Worm (Caenorhabditis elegans) whole organism, midembryonic: Measurements from ENCODE around the gene B0513.90.

Experiments
- T22C8.4 ChIP-seq: fragments of 200-800 bp; sonication (Bioruptor generic); IDR thresholded peaks from 2 replicates; pipeline ENCODE4 v1.3.6; 2022; ENCODE audit warnings: missing genetic modification characterization, missing compliant biosample characterization
- cog-1 ChIP-seq: sonication (generic microtip); optimal IDR thresholded peaks from 2 replicates; lab custom pipeline; 2016; ENCODE audit warnings: missing genetic modification characterization, missing compliant biosample characterization
- flt-1 ChIP-seq: fragments of 200-800 bp; sonication (Bioruptor generic); IDR thresholded peaks from 2 replicates; pipeline ENCODE4 v1.3.6; 2022; ENCODE audit warnings: missing genetic modification characterization, missing compliant biosample characterization
- klf-2 ChIP-seq: fragments of 200-800 bp; sonication (Bioruptor generic); conservative IDR thresholded peaks from 2 replicates; pipeline ENCODE4 v1.3.6; 2022; ENCODE audit warnings: missing genetic modification reagents, missing genetic modification characterization, missing compliant biosample characterization
- med-1 ChIP-seq: sonication (generic microtip); optimal IDR thresholded peaks from 2 replicates; lab custom pipeline; 2017; ENCODE audit warnings: missing genetic modification characterization, mild to moderate bottlenecking, missing compliant biosample characterization, antibody characterized with exemption, missing genetic modification reagents; ENCODE audit not compliant: insufficient read depth
- ref-1 ChIP-seq: fragments of 200-800 bp; sonication (Bioruptor generic); conservative IDR thresholded peaks from 2 replicates; pipeline ENCODE4 v1.3.6; 2022; ENCODE audit warnings: missing genetic modification reagents, missing genetic modification characterization, missing compliant biosample characterization
- tab-1 ChIP-seq: fragments of 200-800 bp; sonication (Bioruptor generic); IDR thresholded peaks from 2 replicates; pipeline ENCODE4 v1.3.6; 2022; ENCODE audit warnings: missing genetic modification characterization, missing compliant biosample characterization
- ztf-23 ChIP-seq: fragments of 200-800 bp; sonication (Bioruptor generic); IDR thresholded peaks from 2 replicates; pipeline ENCODE4 v1.3.6; 2022; ENCODE audit warnings: missing genetic modification reagents, missing genetic modification characterization, missing compliant biosample characterization
- ztf-29 ChIP-seq: fragments of 200-800 bp; sonication (Bioruptor generic); IDR thresholded peaks from 2 replicates; pipeline ENCODE4 v1.3.6; 2022; ENCODE audit warnings: missing genetic modification reagents, missing genetic modification characterization, missing compliant biosample characterization

B0513.90 gene

DNA sequence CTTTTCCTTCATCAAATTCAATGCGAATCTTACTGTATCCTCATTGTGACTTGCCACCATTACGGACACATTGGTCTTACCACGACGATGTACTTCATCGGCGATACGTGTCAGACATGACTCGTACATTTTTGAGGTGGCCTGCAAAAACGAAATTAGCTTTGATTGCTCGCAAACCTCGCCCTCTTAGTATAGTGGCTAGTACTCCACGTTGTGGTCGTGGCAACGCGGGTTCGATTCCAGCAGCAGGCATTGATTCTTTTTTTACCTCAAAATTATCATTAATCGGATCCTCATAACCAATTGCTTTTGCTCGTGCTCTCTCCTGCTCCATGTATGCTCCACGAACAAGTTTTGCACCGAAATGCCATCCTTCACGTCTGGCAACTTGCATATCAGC is 3.2 kb downstream of the B0513.90 start:
- TF ChIP-seq flt-1 (GFP tag; lab: Robert Waterston, UW) (no peak), ref-1 (GFP tag; lab: Robert Waterston, UW) (no peak), klf-2 (GFP tag; lab: Robert Waterston, UW) (no peak), ztf-29 (GFP tag; lab: Robert Waterston, UW) (no peak), T22C8.4 (no peak), ztf-23 (GFP tag; lab: Robert Waterston, UW) (no peak), med-1 (GFP tag; lab: Kevin White, UChicago) (no peak), tab-1 (GFP tag; lab: Robert Waterston, UW) (no peak), cog-1 (tag; lab: Kevin White, UChicago) (no peak)

ce11 chrIV:13876565-13877153 is 9.8 kb downstream of the B0513.90 start, which contains the start of gene prdh-1:
Gene prdh-1 (minus strand): TSS chrIV:13876615.
- TF ChIP-seq T22C8.4: no peak
- no peak for TF ChIP-seq ztf-23 (GFP tag; lab: Robert Waterston, UW)
- TF ChIP-seq med-1 (GFP tag; lab: Kevin White, UChicago): no peak
- no peak for TF ChIP-seq cog-1 (tag; lab: Kevin White, UChicago)
- no peak for TF ChIP-seq ref-1 (GFP tag; lab: Robert Waterston, UW)
- TF ChIP-seq tab-1 (GFP tag; lab: Robert Waterston, UW): no peak
- no peak for TF ChIP-seq klf-2 (GFP tag; lab: Robert Waterston, UW)
- no peak for TF ChIP-seq flt-1 (GFP tag; lab: Robert Waterston, UW)
- no peak for TF ChIP-seq ztf-29 (GFP tag; lab: Robert Waterston, UW)

DNA sequence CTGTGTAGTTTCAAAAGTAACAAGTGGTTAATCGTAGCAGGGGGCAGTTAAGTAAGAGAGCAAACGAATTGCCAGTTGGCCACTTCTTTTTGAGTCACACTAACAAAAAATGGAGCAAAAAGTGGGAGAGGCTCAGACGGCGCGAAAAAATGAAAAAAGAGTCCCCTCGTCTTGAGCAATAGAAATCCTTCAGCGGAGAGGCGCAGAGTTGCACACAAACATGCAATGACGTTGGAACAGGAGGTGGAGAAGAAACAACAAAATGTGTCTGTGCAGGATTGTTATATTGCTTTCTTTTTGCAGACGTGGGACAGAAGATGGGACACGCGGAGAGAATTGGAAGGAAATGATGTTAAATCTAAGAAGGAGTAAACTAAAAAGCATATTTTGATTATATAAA is 10.9 kb downstream of the B0513.90 start:
- TF ChIP-seq ztf-23 (GFP tag; lab: Robert Waterston, UW) (no peak), klf-2 (GFP tag; lab: Robert Waterston, UW) (no peak), flt-1 (GFP tag; lab: Robert Waterston, UW) (no peak), T22C8.4 (no peak), med-1 (GFP tag; lab: Kevin White, UChicago) (no peak), ztf-29 (GFP tag; lab: Robert Waterston, UW) (no peak), cog-1 (tag; lab: Kevin White, UChicago) (no peak), tab-1 (GFP tag; lab: Robert Waterston, UW) (no peak), ref-1 (GFP tag; lab: Robert Waterston, UW) (no peak)

DNA sequence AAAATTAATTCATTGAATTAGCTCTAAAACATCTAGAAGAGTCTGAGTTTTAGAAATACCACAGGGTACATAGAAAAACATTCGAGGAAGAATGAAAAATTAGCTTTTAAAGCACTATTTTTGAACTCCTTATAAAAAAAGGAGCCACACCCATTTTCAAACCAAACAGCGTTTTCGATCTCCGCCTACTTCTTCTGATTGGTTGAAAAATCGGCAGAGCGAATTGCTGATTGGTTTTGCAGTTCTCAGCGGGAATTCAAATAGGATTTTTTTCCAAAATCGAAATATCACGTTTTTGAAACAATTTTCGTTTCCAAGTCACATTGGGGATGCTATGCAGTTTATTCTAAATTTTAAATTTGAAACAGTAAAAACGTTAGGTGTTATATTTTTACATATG is 11.3 kb downstream of the B0513.90 start:
- no peak for TF ChIP-seq ztf-29 (GFP tag; lab: Robert Waterston, UW)
- TF ChIP-seq klf-2 (GFP tag; lab: Robert Waterston, UW): no peak
- no peak for TF ChIP-seq ztf-23 (GFP tag; lab: Robert Waterston, UW)

- TF ChIP-seq ref-1 (GFP tag; lab: Robert Waterston, UW): no peak
- no peak for TF ChIP-seq ztf-23 (GFP tag; lab: Robert Waterston, UW)
- TF ChIP-seq flt-1 (GFP tag; lab: Robert Waterston, UW): no peak
- TF ChIP-seq tab-1 (GFP tag; lab: Robert Waterston, UW): no peak
Observed at ce11 chrIV:13878738-13879137, 11.9 kb downstream of the B0513.90 start.

DNA sequence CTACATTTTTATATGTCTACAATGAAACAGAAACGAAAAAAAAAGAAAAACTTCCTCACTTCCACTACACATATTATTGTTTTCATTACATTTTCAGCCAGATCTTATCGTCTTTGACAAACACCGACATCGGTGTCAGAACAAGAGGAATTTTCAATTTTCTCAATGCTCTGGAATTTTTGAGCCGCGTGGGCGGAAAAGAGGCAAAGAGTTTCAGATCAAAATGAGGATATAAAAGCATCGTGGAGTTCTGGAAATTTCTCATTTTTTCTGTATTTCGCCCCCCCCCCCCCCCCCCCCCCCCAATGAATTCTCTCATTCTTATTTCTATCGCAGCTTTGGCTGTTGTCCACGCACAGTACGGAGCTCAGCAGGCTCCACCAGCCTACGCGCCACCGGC is 13.0 kb downstream of the B0513.90 start, which contains the start of gene B0513.4:
Gene B0513.4, plus strand, starts transcription at position 301 of the 400 bp plus-strand sequence.
- TF ChIP-seq tab-1 (GFP tag; lab: Robert Waterston, UW): no peak
- no peak for TF ChIP-seq klf-2 (GFP tag; lab: Robert Waterston, UW)
- no peak for TF ChIP-seq med-1 (GFP tag; lab: Kevin White, UChicago)
- TF ChIP-seq flt-1 (GFP tag; lab: Robert Waterston, UW): no peak
- no peak for TF ChIP-seq ref-1 (GFP tag; lab: Robert Waterston, UW)
- TF ChIP-seq ztf-29 (GFP tag; lab: Robert Waterston, UW): no peak
- TF ChIP-seq T22C8.4: no peak
- TF ChIP-seq cog-1 (tag; lab: Kevin White, UChicago): no peak
- no peak for TF ChIP-seq ztf-23 (GFP tag; lab: Robert Waterston, UW)

- TF ChIP-seq ref-1 (GFP tag; lab: Robert Waterston, UW) (no peak), ztf-29 (GFP tag; lab: Robert Waterston, UW) (no peak), T22C8.4 (no peak), cog-1 (tag; lab: Kevin White, UChicago) (no peak), med-1 (GFP tag; lab: Kevin White, UChicago) (no peak)
Observed at ce11 chrIV:13880370-13880769, 13.5 kb downstream of the B0513.90 start.

DNA sequence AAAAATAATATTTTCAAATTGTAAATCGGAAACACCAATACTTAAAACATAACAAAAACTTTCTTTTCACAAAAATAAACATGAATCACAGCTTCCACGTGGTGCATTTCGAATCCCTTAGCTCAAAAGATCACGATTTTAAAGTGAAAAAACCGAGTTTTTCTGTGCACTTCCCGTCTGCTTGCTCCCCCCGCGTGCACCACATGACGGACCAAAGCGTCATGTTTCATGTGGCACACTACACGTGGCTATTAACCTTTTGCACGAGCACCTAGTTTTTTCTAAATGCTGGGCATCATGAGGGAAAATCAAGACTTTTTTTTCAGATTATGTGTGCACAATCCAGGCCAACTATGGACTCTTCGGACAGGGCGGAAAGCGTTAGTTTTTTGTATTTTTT is 13.9 kb downstream of the B0513.90 start:
- TF ChIP-seq T22C8.4: no peak
- TF ChIP-seq flt-1 (GFP tag; lab: Robert Waterston, UW): no peak
- no peak for TF ChIP-seq med-1 (GFP tag; lab: Kevin White, UChicago)
- no peak for TF ChIP-seq ztf-23 (GFP tag; lab: Robert Waterston, UW)
- TF ChIP-seq ref-1 (GFP tag; lab: Robert Waterston, UW): no peak
- TF ChIP-seq klf-2 (GFP tag; lab: Robert Waterston, UW): no peak
- no peak for TF ChIP-seq ztf-29 (GFP tag; lab: Robert Waterston, UW)
- no peak for TF ChIP-seq tab-1 (GFP tag; lab: Robert Waterston, UW)
- TF ChIP-seq cog-1 (tag; lab: Kevin White, UChicago): no peak

DNA sequence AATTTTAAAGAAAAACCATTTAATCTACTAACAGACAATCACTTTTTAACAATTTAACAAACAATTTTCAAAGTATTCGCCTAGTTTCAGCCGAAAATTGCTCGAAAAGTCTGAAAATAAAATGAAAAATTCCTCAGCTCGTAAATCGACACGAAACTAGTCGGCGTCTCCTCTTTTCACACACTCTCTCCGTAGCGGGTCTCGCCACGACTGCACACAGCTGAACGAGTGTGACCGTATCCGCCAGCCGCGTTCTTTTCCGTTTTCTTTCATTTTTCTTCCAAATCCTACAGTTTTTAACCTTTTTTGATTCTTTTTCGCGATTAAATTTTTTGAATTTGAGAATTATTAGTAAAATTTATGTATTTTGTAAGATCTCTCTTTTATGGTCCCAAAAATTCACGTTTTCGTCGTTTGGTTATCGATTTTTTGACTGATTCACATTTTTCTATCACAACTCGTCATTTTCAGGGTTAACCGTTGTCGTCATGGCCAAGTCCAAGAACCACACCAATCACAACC is 15.0 kb downstream of the B0513.90 start, which contains the start of gene rpl-29:
Gene rpl-29, plus strand, starts transcription at position 472 of the 522 bp plus-strand sequence.
- TF ChIP-seq med-1 (GFP tag; lab: Kevin White, UChicago): no peak
- TF ChIP-seq flt-1 (GFP tag; lab: Robert Waterston, UW): 0 out of 2 replicates have a peak, but pooled peaks have one; percentile 44
- TF ChIP-seq cog-1 (tag; lab: Kevin White, UChicago): peak; percentile 50
- TF ChIP-seq tab-1 (GFP tag; lab: Robert Waterston, UW): no peak
- peak; percentile 68 for TF ChIP-seq T22C8.4
- TF ChIP-seq klf-2 (GFP tag; lab: Robert Waterston, UW): 0 out of 2 replicates have a peak, but pooled peaks have one; percentile 19
